Worm (Caenorhabditis elegans) whole organism, young adult: ENCODE measurements around the gene nhr-66.

Experiments
- B0261.1 ChIP-seq: sonication (generic microtip); optimal IDR thresholded peaks from 2 replicates; lab custom pipeline; 2016; ENCODE audit warnings: mild to moderate bottlenecking, missing genetic modification characterization, moderate library complexity, missing compliant biosample characterization
- B0336.3 ChIP-seq: fragments of 200-800 bp; sonication (Bioruptor generic); IDR thresholded peaks from 2 replicates; pipeline ENCODE4 v1.3.6; 2022; ENCODE audit warnings: missing genetic modification characterization, missing compliant biosample characterization
- F10E7.11 ChIP-seq: sonication (generic microtip); optimal IDR thresholded peaks from 2 replicates; lab custom pipeline; 2017; ENCODE audit warnings: mild to moderate bottlenecking, missing genetic modification characterization, moderate library complexity, missing compliant biosample characterization
- F37B4.10 ChIP-seq: fragments of 200-800 bp; sonication (Bioruptor generic); IDR thresholded peaks from 2 replicates; pipeline ENCODE4 v1.3.6; 2022; ENCODE audit warnings: missing genetic modification characterization, missing compliant biosample characterization
- F52B5.7 ChIP-seq: sonication (generic microtip); optimal IDR thresholded peaks from 2 replicates; lab custom pipeline; 2016; ENCODE audit warnings: mild to moderate bottlenecking, missing genetic modification characterization, missing compliant biosample characterization
- K11D2.4 ChIP-seq: fragments of 200-800 bp; sonication (Bioruptor generic); IDR thresholded peaks from 2 replicates; pipeline ENCODE4 v1.3.6; 2022; ENCODE audit warnings: missing genetic modification reagents, missing genetic modification characterization, missing compliant biosample characterization
- T07F8.4 ChIP-seq: sonication (generic microtip); optimal IDR thresholded peaks from 2 replicates; lab custom pipeline; 2016; ENCODE audit warnings: mild to moderate bottlenecking, missing genetic modification characterization, moderate library complexity, missing compliant biosample characterization
- Y53F4B.3 ChIP-seq: fragments of 200-800 bp; sonication (Bioruptor generic); IDR thresholded peaks from 2 replicates; pipeline ENCODE4 v1.3.6; 2022; ENCODE audit warnings: missing genetic modification reagents, missing genetic modification characterization, missing compliant biosample characterization
- Y53G8AR.9 ChIP-seq: fragments of 200-800 bp; sonication (Bioruptor generic); conservative IDR thresholded peaks from 2 replicates; pipeline ENCODE4 v1.3.6; 2022; ENCODE audit warnings: missing genetic modification reagents, missing genetic modification characterization, missing compliant biosample characterization
- Y56A3A.18 ChIP-seq: fragments of 200-800 bp; sonication (Bioruptor generic); IDR thresholded peaks from 2 replicates; pipeline ENCODE4 v1.3.6; 2022; ENCODE audit warnings: missing genetic modification reagents, missing genetic modification characterization, missing compliant biosample characterization
- ZK185.1 ChIP-seq: sonication (generic microtip); optimal IDR thresholded peaks from 2 replicates; lab custom pipeline; 2016; ENCODE audit warnings: mild to moderate bottlenecking, missing genetic modification characterization, missing compliant biosample characterization; ENCODE audit not compliant: poor library complexity, severe bottlenecking
- akir-1 ChIP-seq: fragments of 200-800 bp; sonication (Bioruptor generic); optimal IDR thresholded peaks from 2 replicates; lab custom pipeline; 2018; ENCODE audit warnings: mild to moderate bottlenecking, missing genetic modification characterization, moderate library complexity, missing compliant biosample characterization
- ama-1 ChIP-seq, 3 experiments: fragments of 150-350 bp in 1 of 3; sonication (generic microtip) in 2 of 3; optimal IDR thresholded peaks; 2 replicates each; lab custom pipeline; 2014 to 2018; ENCODE audit warnings: missing biosample characterization in 2 of 3, missing genetic modification characterization in 2 of 3, missing genetic modification reagents in 2 of 3
- aptf-2 ChIP-seq: fragments of 200-800 bp; sonication (Bioruptor generic); conservative IDR thresholded peaks from 2 replicates; pipeline ENCODE4 v1.3.6; 2022; ENCODE audit warnings: missing genetic modification reagents, missing genetic modification characterization, missing compliant biosample characterization
- aptf-3 ChIP-seq: fragments of 200-800 bp; sonication (Bioruptor generic); IDR thresholded peaks from 2 replicates; pipeline ENCODE4 v1.3.6; 2022; ENCODE audit warnings: missing genetic modification characterization, missing compliant biosample characterization
- attf-5 ChIP-seq: fragments of 200-800 bp; sonication (Bioruptor generic); optimal IDR thresholded peaks from 2 replicates; lab custom pipeline; 2018; ENCODE audit warnings: mild to moderate bottlenecking, missing genetic modification characterization, missing compliant biosample characterization
- cebp-1 ChIP-seq, 2 experiments: fragments of 200-800 bp in 1 of 2; sonication (Bioruptor generic) in 1 of 2; sonication (generic microtip) in 1 of 2; IDR thresholded peaks in 1 of 2; optimal IDR thresholded peaks in 1 of 2; 2 replicates each; pipeline versions ENCODE4 v1.3.6 to Lab custom; 2017 to 2022; ENCODE audit warnings: missing compliant biosample characterization in 2 of 2, missing genetic modification characterization in 2 of 2, mild to moderate bottlenecking in 1 of 2, missing genetic modification reagents in 1 of 2, moderate library complexity in 1 of 2
- cebp-2 ChIP-seq: fragments of 200-800 bp; sonication (Bioruptor generic); IDR thresholded peaks from 2 replicates; pipeline ENCODE4 v1.3.6; 2022; ENCODE audit warnings: missing genetic modification characterization, missing compliant biosample characterization
- ceh-27 ChIP-seq: fragments of 200-800 bp; sonication (Bioruptor generic); optimal IDR thresholded peaks from 2 replicates; lab custom pipeline; 2018; ENCODE audit warnings: mild to moderate bottlenecking, missing genetic modification characterization, moderate library complexity, missing compliant biosample characterization
- ceh-40 ChIP-seq: fragments of 200-800 bp; sonication (Bioruptor generic); IDR thresholded peaks from 2 replicates; pipeline ENCODE4 v1.3.6; 2022; ENCODE audit warnings: missing genetic modification characterization, missing compliant biosample characterization
- dox-1 ChIP-seq: fragments of 200-800 bp; sonication (Bioruptor generic); IDR thresholded peaks from 2 replicates; pipeline ENCODE4 v1.3.6; 2022; ENCODE audit warnings: missing genetic modification reagents, missing genetic modification characterization, missing compliant biosample characterization
- dpl-1 ChIP-seq: fragments of 150-350 bp; optimal IDR thresholded peaks from 2 replicates; lab custom pipeline; 2014; ENCODE audit warnings: missing biosample characterization, missing genetic modification reagents, missing genetic modification characterization
- fkh-3 ChIP-seq: sonication (generic microtip); optimal IDR thresholded peaks from 2 replicates; lab custom pipeline; 2016; ENCODE audit warnings: mild to moderate bottlenecking, missing genetic modification characterization, missing compliant biosample characterization
- hmg-1.2 ChIP-seq: fragments of 200-800 bp; sonication (Bioruptor generic); IDR thresholded peaks from 2 replicates; pipeline ENCODE4 v1.3.6; 2022; ENCODE audit warnings: missing genetic modification reagents, missing genetic modification characterization, missing compliant biosample characterization
- hmg-20 ChIP-seq: fragments of 200-800 bp; sonication (Bioruptor generic); IDR thresholded peaks from 2 replicates; pipeline ENCODE4 v1.3.6; 2022; ENCODE audit warnings: missing genetic modification reagents, missing genetic modification characterization, missing compliant biosample characterization
- hsf-1 ChIP-seq: fragments of 200-800 bp; sonication (Bioruptor generic); IDR thresholded peaks from 2 replicates; pipeline ENCODE4 v1.3.6; 2022; ENCODE audit warnings: missing genetic modification reagents, missing genetic modification characterization, missing compliant biosample characterization
- let-526 ChIP-seq: fragments of 200-800 bp; sonication (Bioruptor generic); IDR thresholded peaks from 2 replicates; pipeline ENCODE4 v1.3.6; 2022; ENCODE audit warnings: missing genetic modification reagents, missing genetic modification characterization, missing compliant biosample characterization
- lin-35 ChIP-seq, 3 experiments: fragments of 150-350 bp in 2 of 3; sonication (generic microtip) in 1 of 3; optimal IDR thresholded peaks; 2 replicates each; lab custom pipeline; 2014 to 2018; ENCODE audit warnings: missing biosample characterization in 3 of 3, missing genetic modification characterization in 3 of 3, missing genetic modification reagents in 3 of 3
- lin-40 ChIP-seq: sonication (generic microtip); optimal IDR thresholded peaks from 2 replicates; lab custom pipeline; 2016; ENCODE audit warnings: missing genetic modification characterization, mild to moderate bottlenecking, missing compliant biosample characterization, missing genotype, missing genetic modification reagents
- lin-54 ChIP-seq: fragments of 200-800 bp; sonication (Bioruptor generic); optimal IDR thresholded peaks from 2 replicates; lab custom pipeline; 2018; ENCODE audit warnings: mild to moderate bottlenecking, missing genetic modification characterization, missing compliant biosample characterization
- madf-10 ChIP-seq: sonication (generic microtip); optimal IDR thresholded peaks from 2 replicates; lab custom pipeline; 2016; ENCODE audit warnings: mild to moderate bottlenecking, missing genetic modification characterization, missing compliant biosample characterization
- madf-3 ChIP-seq: fragments of 200-800 bp; sonication (Bioruptor generic); IDR thresholded peaks from 2 replicates; pipeline ENCODE4 v1.3.6; 2022; ENCODE audit warnings: missing genetic modification reagents, missing genetic modification characterization, missing compliant biosample characterization
- madf-6 ChIP-seq: fragments of 200-800 bp; sonication (Bioruptor generic); IDR thresholded peaks from 2 replicates; pipeline ENCODE4 v1.3.6; 2022; ENCODE audit warnings: missing genetic modification reagents, missing genetic modification characterization, missing compliant biosample characterization
- mel-28 ChIP-seq: sonication (generic microtip); optimal IDR thresholded peaks from 2 replicates; lab custom pipeline; 2016; ENCODE audit warnings: borderline replicate concordance, mild to moderate bottlenecking, missing genetic modification characterization, missing compliant biosample characterization
- mes-4 ChIP-seq: sonication (generic microtip); optimal IDR thresholded peaks from 2 replicates; lab custom pipeline; 2016; ENCODE audit warnings: missing genotype, missing genetic modification characterization, missing compliant biosample characterization
- nfyb-1 ChIP-seq: fragments of 200-800 bp; sonication (Bioruptor generic); IDR thresholded peaks from 2 replicates; pipeline ENCODE4 v1.3.6; 2022; ENCODE audit warnings: missing genetic modification reagents, missing genetic modification characterization, missing compliant biosample characterization
- nhr-120 ChIP-seq: fragments of 200-800 bp; sonication (Bioruptor generic); IDR thresholded peaks from 2 replicates; pipeline ENCODE4 v1.3.6; 2022; ENCODE audit warnings: missing genetic modification characterization, missing compliant biosample characterization
- nhr-27 ChIP-seq: fragments of 200-800 bp; sonication (Bioruptor generic); optimal IDR thresholded peaks from 2 replicates; lab custom pipeline; 2018; ENCODE audit warnings: mild to moderate bottlenecking, missing genetic modification characterization, moderate library complexity, missing compliant biosample characterization
- rec-8 ChIP-seq, 2 experiments: sonication (generic microtip); optimal IDR thresholded peaks; 2 replicates each; lab custom pipeline; 2016; ENCODE audit warnings: mild to moderate bottlenecking in 2 of 2, missing genetic modification characterization in 2 of 2, missing genetic modification reagents in 2 of 2, missing genotype in 2 of 2, missing biosample characterization in 1 of 2, missing compliant biosample characterization in 1 of 2, moderate library complexity in 1 of 2
- sdz-38 ChIP-seq: sonication (generic microtip); optimal IDR thresholded peaks from 2 replicates; lab custom pipeline; 2016; ENCODE audit warnings: missing genotype, missing genetic modification characterization, missing compliant biosample characterization
- snpc-1.1 ChIP-seq: sonication (generic microtip); optimal IDR thresholded peaks from 2 replicates; lab custom pipeline; 2017; ENCODE audit warnings: missing genetic modification characterization, mild to moderate bottlenecking, missing compliant biosample characterization, antibody characterized with exemption, moderate library complexity, missing genotype, missing genetic modification reagents; ENCODE audit not compliant: insufficient read depth
- snpc-1.3 ChIP-seq: sonication (generic microtip); optimal IDR thresholded peaks from 2 replicates; lab custom pipeline; 2017; ENCODE audit warnings: missing genetic modification characterization, mild to moderate bottlenecking, missing compliant biosample characterization, antibody characterized with exemption, moderate library complexity, missing genotype, missing genetic modification reagents; ENCODE audit not compliant: insufficient read depth
- sptf-2 ChIP-seq: fragments of 200-800 bp; sonication (Bioruptor generic); optimal IDR thresholded peaks from 2 replicates; lab custom pipeline; 2018; ENCODE audit warnings: mild to moderate bottlenecking, missing genetic modification characterization, missing compliant biosample characterization
- zfh-2 ChIP-seq: fragments of 200-800 bp; sonication (Bioruptor generic); conservative IDR thresholded peaks from 2 replicates; pipeline ENCODE4 v1.3.6; 2022; ENCODE audit warnings: missing genetic modification reagents, missing genetic modification characterization, missing compliant biosample characterization
- ztf-22 ChIP-seq: fragments of 200-800 bp; sonication (Bioruptor generic); optimal IDR thresholded peaks from 2 replicates; lab custom pipeline; 2018; ENCODE audit warnings: mild to moderate bottlenecking, missing genetic modification characterization, moderate library complexity, missing compliant biosample characterization

The nhr-66 gene

DNA sequence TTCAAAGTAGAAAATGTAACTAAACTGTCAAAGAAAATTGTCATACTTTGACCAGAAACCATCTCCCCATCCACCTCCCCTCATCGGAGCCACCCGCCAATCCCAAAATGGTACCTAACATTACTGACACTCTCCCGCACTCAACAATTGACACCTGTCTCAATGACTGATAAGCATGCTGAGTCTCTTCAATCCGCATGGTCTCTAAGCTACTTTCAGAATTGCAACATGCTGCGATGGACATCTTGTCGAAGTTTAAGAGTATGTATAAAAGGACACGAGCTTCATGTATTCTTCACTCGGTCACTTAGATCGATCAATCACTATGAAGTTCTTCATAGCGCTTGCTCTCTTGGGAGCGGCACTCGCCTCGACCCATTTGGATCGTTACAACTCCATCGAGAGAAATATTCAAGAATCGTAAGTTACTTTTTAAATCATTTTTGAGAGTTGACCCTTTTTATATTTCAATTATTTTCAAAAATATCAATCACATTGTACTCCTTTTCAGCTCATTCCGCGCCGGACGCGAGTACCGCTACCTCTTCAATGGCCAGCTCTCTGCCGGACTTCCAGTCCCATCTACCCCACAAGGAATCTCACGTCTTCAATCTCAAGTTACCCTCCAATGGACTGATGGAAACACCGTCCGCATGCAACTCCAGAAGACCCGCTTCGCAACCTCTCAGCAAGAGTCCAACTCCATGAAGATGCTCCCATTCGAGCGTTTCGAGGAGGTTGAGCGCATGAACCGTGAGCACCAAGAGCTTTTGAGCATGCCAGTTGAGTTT lies 24.6 kb upstream of the nhr-66 start, which contains the start of gene vit-6 (continued):
- TF ChIP-seq nhr-27 (tag; lab: Kevin White, UChicago) (no peak), hmg-1.2 (GFP tag; lab: Robert Waterston, UW) (peak; percentile 37; the same call in 1 of the 2 replicates), mel-28 (tag; lab: Kevin White, UChicago) (no peak), aptf-3 (no peak), cebp-2 (GFP tag; lab: Robert Waterston, UW) (0 out of 2 replicates have a peak, but pooled peaks have one; percentile 36), T07F8.4 (no peak), snpc-1.1 (tag; lab: Kevin White, UChicago) (no peak), ZK185.1 (tag; lab: Kevin White, UChicago) (peak; percentile 30), Y53G8AR.9 (GFP tag; lab: Robert Waterston, UW) (peak; percentile 58; the same call in 1 of the 2 replicates), ceh-40 (GFP tag; lab: Robert Waterston, UW) (no peak), rec-8 (tag; optimal IDR thresholded peaks at IDR 0.05; lab: Kevin White, UChicago) (no peak), lin-40 (peak; percentile 15), zfh-2 (GFP tag; lab: Robert Waterston, UW) (no peak; the same call in 1 of the 2 replicates), madf-3 (GFP tag; lab: Robert Waterston, UW) (no peak), Y53F4B.3 (no peak), attf-5 (no peak), mes-4 (tag; lab: Kevin White, UChicago) (no peak), aptf-2 (GFP tag; lab: Robert Waterston, UW) (no peak), nhr-120 (GFP tag; lab: Robert Waterston, UW) (no peak), Y56A3A.18 (peak; percentile 66), cebp-1 (GFP tag; IDR thresholded peaks at IDR 0.05; lab: Robert Waterston, UW) (no peak), cebp-1 (tag; optimal IDR thresholded peaks at IDR 0.05; lab: Kevin White, UChicago) (no peak), madf-10 (tag; lab: Kevin White, UChicago) (peak; percentile 39), sdz-38 (tag; lab: Kevin White, UChicago) (no peak), ceh-27 (GFP tag; lab: Kevin White, UChicago) (no peak), dpl-1 (GFP tag; lab: Kevin White, UChicago) (no peak), ztf-22 (GFP tag; lab: Kevin White, UChicago) (peak; percentile 8), F37B4.10 (GFP tag; lab: Robert Waterston, UW) (no peak), dox-1 (GFP tag; lab: Robert Waterston, UW) (no peak), B0261.1 (no peak), fkh-3 (tag; lab: Kevin White, UChicago) (peak; percentile 24), hsf-1 (GFP tag; lab: Robert Waterston, UW) (no peak), akir-1 (GFP tag; lab: Kevin White, UChicago) (no peak), madf-6 (GFP tag; lab: Robert Waterston, UW) (no peak), F10E7.11 (tag; lab: Kevin White, UChicago) (no peak), lin-35 (GFP tag; optimal IDR thresholded peaks at IDR 0.05; lab: Kevin White, UChicago) (no peak), snpc-1.3 (no peak), B0336.3 (GFP tag; lab: Robert Waterston, UW) (peak; percentile 63), lin-54 (GFP tag; lab: Kevin White, UChicago) (no peak), let-526 (0 out of 2 replicates have a peak, but pooled peaks have one; percentile 44), F52B5.7 (peak; percentile 63), hmg-20 (no peak), nfyb-1 (GFP tag; lab: Robert Waterston, UW) (no peak), ama-1 (optimal IDR thresholded peaks at IDR 0.05; lab: Kevin White, UChicago) (no peak), ama-1 (GFP tag; optimal IDR thresholded peaks at IDR 0.05; lab: Kevin White, UChicago) (no peak), K11D2.4 (GFP tag; lab: Robert Waterston, UW) (no peak), sptf-2 (GFP tag; lab: Kevin White, UChicago) (no peak)
